Worm (Caenorhabditis elegans) whole organism, young adult: ENCODE data around the gene scl-5.

Source experiments
- F10E7.11 ChIP-seq: sonication (generic microtip); optimal IDR thresholded peaks from 2 replicates; lab custom pipeline; 2017; ENCODE audit warnings: mild to moderate bottlenecking, missing genetic modification characterization, moderate library complexity, missing compliant biosample characterization
- F22D6.2 ChIP-seq: sonication (generic microtip); optimal IDR thresholded peaks from 2 replicates; lab custom pipeline; 2016; ENCODE audit warnings: mild to moderate bottlenecking, missing genetic modification characterization, missing compliant biosample characterization
- F37B4.10 ChIP-seq: fragments of 200-800 bp; sonication (Bioruptor generic); IDR thresholded peaks from 2 replicates; pipeline ENCODE4 v1.3.6; 2022; ENCODE audit warnings: missing genetic modification characterization, missing compliant biosample characterization
- F55B11.4 ChIP-seq: sonication (generic microtip); optimal IDR thresholded peaks from 2 replicates; lab custom pipeline; 2016; ENCODE audit warnings: missing compliant biosample characterization, missing genetic modification characterization, borderline replicate concordance; ENCODE audit not compliant: insufficient read depth
- F57C9.4 ChIP-seq: sonication (generic microtip); optimal IDR thresholded peaks from 2 replicates; lab custom pipeline; 2017; ENCODE audit warnings: mild to moderate bottlenecking, missing genetic modification characterization, missing compliant biosample characterization
- T26A5.8 ChIP-seq: sonication (generic microtip); optimal IDR thresholded peaks from 2 replicates; lab custom pipeline; 2016; ENCODE audit warnings: missing genetic modification characterization, missing compliant biosample characterization
- ZK185.1 ChIP-seq: sonication (generic microtip); optimal IDR thresholded peaks from 2 replicates; lab custom pipeline; 2016; ENCODE audit warnings: mild to moderate bottlenecking, missing genetic modification characterization, missing compliant biosample characterization; ENCODE audit not compliant: poor library complexity, severe bottlenecking
- ama-1 ChIP-seq, 3 experiments: fragments of 150-350 bp in 1 of 3; sonication (generic microtip) in 2 of 3; optimal IDR thresholded peaks; 2 replicates each; lab custom pipeline; 2014 to 2018; ENCODE audit warnings: missing biosample characterization in 2 of 3, missing genetic modification characterization in 2 of 3, missing genetic modification reagents in 2 of 3
- attf-6 ChIP-seq: fragments of 200-800 bp; sonication (Bioruptor generic); IDR thresholded peaks from 2 replicates; pipeline ENCODE4 v1.3.6; 2022; ENCODE audit warnings: missing genetic modification reagents, missing genetic modification characterization, missing compliant biosample characterization
- ccch-3 ChIP-seq: fragments of 200-800 bp; sonication (Bioruptor generic); optimal IDR thresholded peaks from 2 replicates; lab custom pipeline; 2018; ENCODE audit warnings: mild to moderate bottlenecking, missing genetic modification characterization, missing compliant biosample characterization
- cebp-2 ChIP-seq: fragments of 200-800 bp; sonication (Bioruptor generic); IDR thresholded peaks from 2 replicates; pipeline ENCODE4 v1.3.6; 2022; ENCODE audit warnings: missing genetic modification characterization, missing compliant biosample characterization
- ceh-27 ChIP-seq: fragments of 200-800 bp; sonication (Bioruptor generic); optimal IDR thresholded peaks from 2 replicates; lab custom pipeline; 2018; ENCODE audit warnings: mild to moderate bottlenecking, missing genetic modification characterization, moderate library complexity, missing compliant biosample characterization
- ceh-91 ChIP-seq: fragments of 200-800 bp; sonication (Bioruptor generic); IDR thresholded peaks from 2 replicates; pipeline ENCODE4 v1.3.6; 2022; ENCODE audit warnings: missing genetic modification reagents, missing genetic modification characterization, missing compliant biosample characterization
- egrh-3 ChIP-seq: fragments of 200-800 bp; sonication (Bioruptor generic); IDR thresholded peaks from 2 replicates; pipeline ENCODE4 v1.3.6; 2022; ENCODE audit warnings: missing genetic modification reagents, missing genetic modification characterization, missing compliant biosample characterization
- gei-17 ChIP-seq: fragments of 200-800 bp; sonication (Bioruptor generic); optimal IDR thresholded peaks from 2 replicates; lab custom pipeline; 2018; ENCODE audit warnings: mild to moderate bottlenecking, missing genetic modification characterization, missing compliant biosample characterization
- hmg-20 ChIP-seq: fragments of 200-800 bp; sonication (Bioruptor generic); IDR thresholded peaks from 2 replicates; pipeline ENCODE4 v1.3.6; 2022; ENCODE audit warnings: missing genetic modification reagents, missing genetic modification characterization, missing compliant biosample characterization
- hrde-1 ChIP-seq: sonication (generic microtip); optimal IDR thresholded peaks from 2 replicates; lab custom pipeline; 2016; ENCODE audit warnings: missing genetic modification characterization, mild to moderate bottlenecking, missing compliant biosample characterization, moderate library complexity, missing genotype, missing genetic modification reagents, borderline replicate concordance
- let-607 ChIP-seq, 2 experiments: fragments of 200-800 bp in 1 of 2; sonication (Bioruptor generic) in 1 of 2; sonication (generic microtip) in 1 of 2; optimal IDR thresholded peaks; 2 replicates each; lab custom pipeline; 2016 to 2018; ENCODE audit warnings: mild to moderate bottlenecking in 2 of 2, missing compliant biosample characterization in 2 of 2, missing genetic modification characterization in 2 of 2, moderate library complexity in 2 of 2, missing genotype in 1 of 2
- lin-40 ChIP-seq: sonication (generic microtip); optimal IDR thresholded peaks from 2 replicates; lab custom pipeline; 2016; ENCODE audit warnings: missing genetic modification characterization, mild to moderate bottlenecking, missing compliant biosample characterization, missing genotype, missing genetic modification reagents
- madf-10 ChIP-seq: sonication (generic microtip); optimal IDR thresholded peaks from 2 replicates; lab custom pipeline; 2016; ENCODE audit warnings: mild to moderate bottlenecking, missing genetic modification characterization, missing compliant biosample characterization
- madf-6 ChIP-seq: fragments of 200-800 bp; sonication (Bioruptor generic); IDR thresholded peaks from 2 replicates; pipeline ENCODE4 v1.3.6; 2022; ENCODE audit warnings: missing genetic modification reagents, missing genetic modification characterization, missing compliant biosample characterization
- mcd-1 ChIP-seq: fragments of 200-800 bp; sonication (Bioruptor generic); IDR thresholded peaks from 2 replicates; pipeline ENCODE4 v1.3.6; 2022; ENCODE audit warnings: missing genetic modification reagents, missing genetic modification characterization, missing compliant biosample characterization
- mel-28 ChIP-seq: sonication (generic microtip); optimal IDR thresholded peaks from 2 replicates; lab custom pipeline; 2016; ENCODE audit warnings: borderline replicate concordance, mild to moderate bottlenecking, missing genetic modification characterization, missing compliant biosample characterization
- nhr-90 ChIP-seq: sonication (generic microtip); optimal IDR thresholded peaks from 2 replicates; lab custom pipeline; 2016; ENCODE audit warnings: missing genotype, mild to moderate bottlenecking, missing genetic modification characterization, missing compliant biosample characterization
- pbrm-1 ChIP-seq: fragments of 200-800 bp; sonication (Bioruptor generic); IDR thresholded peaks from 2 replicates; pipeline ENCODE4 v1.3.6; 2022; ENCODE audit warnings: missing genetic modification reagents, missing genetic modification characterization, missing compliant biosample characterization
- rec-8 ChIP-seq, 2 experiments: sonication (generic microtip); optimal IDR thresholded peaks; 2 replicates each; lab custom pipeline; 2016; ENCODE audit warnings: mild to moderate bottlenecking in 2 of 2, missing genetic modification characterization in 2 of 2, missing genetic modification reagents in 2 of 2, missing genotype in 2 of 2, missing biosample characterization in 1 of 2, missing compliant biosample characterization in 1 of 2, moderate library complexity in 1 of 2
- sea-2 ChIP-seq: fragments of 200-800 bp; sonication (Bioruptor generic); IDR thresholded peaks from 2 replicates; pipeline ENCODE4 v1.3.6; 2022; ENCODE audit warnings: missing genetic modification characterization, missing compliant biosample characterization
- tbp1 ChIP-seq: fragments of 200-800 bp; sonication (Bioruptor generic); optimal IDR thresholded peaks from 2 replicates; lab custom pipeline; 2018; ENCODE audit warnings: mild to moderate bottlenecking, missing genetic modification characterization, missing compliant biosample characterization
- xnd-1 ChIP-seq: sonication (generic microtip); optimal IDR thresholded peaks from 2 replicates; lab custom pipeline; 2016; ENCODE audit warnings: missing genotype, missing genetic modification reagents, missing genetic modification characterization, missing compliant biosample characterization
- zfh-2 ChIP-seq: fragments of 200-800 bp; sonication (Bioruptor generic); conservative IDR thresholded peaks from 2 replicates; pipeline ENCODE4 v1.3.6; 2022; ENCODE audit warnings: missing genetic modification reagents, missing genetic modification characterization, missing compliant biosample characterization

Gene scl-5

ce11 chrIV:13085675-13086074 lies 21.9 kb downstream of the scl-5 start:
- TF ChIP-seq xnd-1 (tag; lab: Kevin White, UChicago) (no peak), ccch-3 (GFP tag; lab: Kevin White, UChicago) (no peak), let-607 (tag; optimal IDR thresholded peaks at IDR 0.05; lab: Kevin White, UChicago) (no peak), hrde-1 (tag; lab: Kevin White, UChicago) (no peak), F55B11.4 (tag; lab: Kevin White, UChicago) (no peak), lin-40 (tag; lab: Kevin White, UChicago) (no peak), ceh-27 (GFP tag; lab: Kevin White, UChicago) (no peak), pbrm-1 (GFP tag; lab: Robert Waterston, UW) (no peak), F37B4.10 (no peak), F22D6.2 (tag; lab: Kevin White, UChicago) (no peak), tbp1 (GFP tag; lab: Kevin White, UChicago) (no peak), F57C9.4 (no peak), madf-6 (GFP tag; lab: Robert Waterston, UW) (no peak), attf-6 (GFP tag; lab: Robert Waterston, UW) (no peak), mel-28 (tag; lab: Kevin White, UChicago) (no peak), T26A5.8 (tag; lab: Kevin White, UChicago) (no peak)
- TF ChIP-seq, all 124 proteins: peak for 0

- TF ChIP-seq let-607 (tag; optimal IDR thresholded peaks at IDR 0.05; lab: Kevin White, UChicago), result no peak
- no peak for TF ChIP-seq sea-2
- no peak for TF ChIP-seq ceh-91 (GFP tag; lab: Robert Waterston, UW)
- no peak for TF ChIP-seq ZK185.1
- no peak for TF ChIP-seq nhr-90
- no peak for TF ChIP-seq lin-40 (tag; lab: Kevin White, UChicago)
- no peak for TF ChIP-seq rec-8 (tag; optimal IDR thresholded peaks at IDR 0.05; lab: Kevin White, UChicago)
Measured at ce11 chrIV:13086705-13087104, 22.9 kb downstream of the scl-5 start, which contains the start of gene spin-2. Gene spin-2, plus strand, starts transcription at chrIV:13087005.

ce11 chrIV:13089671-13090242 lies 25.9 kb downstream of the scl-5 start:
- no peak for TF ChIP-seq xnd-1 (tag; lab: Kevin White, UChicago)
- TF ChIP-seq madf-10 (tag; lab: Kevin White, UChicago), result no peak
- no peak for TF ChIP-seq F10E7.11
- TF ChIP-seq mcd-1, result no peak
- TF ChIP-seq pbrm-1 (GFP tag; lab: Robert Waterston, UW), result 0 out of 2 replicates have a peak, but pooled peaks have one; percentile 19
- peak; percentile 92; the same call in 1 of the 2 replicates for TF ChIP-seq zfh-2 (GFP tag; lab: Robert Waterston, UW)
- TF ChIP-seq cebp-2 (GFP tag; lab: Robert Waterston, UW), result 0 out of 2 replicates have a peak, but pooled peaks have one; percentile 18
- peak; percentile 85 for TF ChIP-seq egrh-3 (GFP tag; lab: Robert Waterston, UW)
- TF ChIP-seq hmg-20 (GFP tag; lab: Robert Waterston, UW), result 0 out of 2 replicates have a peak, but pooled peaks have one; percentile 8

DNA sequence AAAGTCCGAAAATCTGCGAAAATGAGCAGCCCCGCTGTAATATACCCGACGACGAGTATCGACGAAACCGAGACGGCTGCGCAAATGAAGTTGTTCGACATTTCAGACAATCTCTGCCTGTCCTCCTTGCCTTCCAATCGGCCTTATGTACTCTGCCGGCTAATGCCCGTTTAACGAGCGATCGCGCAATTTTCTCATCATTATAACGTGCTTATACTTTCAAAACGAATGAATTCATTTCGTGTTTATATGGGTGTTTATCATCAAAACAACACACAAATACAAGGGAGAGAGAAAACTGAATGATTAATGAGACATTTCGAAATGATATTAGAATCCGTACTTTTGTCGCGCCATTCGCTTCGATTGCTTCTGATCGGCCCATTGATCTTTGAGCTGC lies 27.2 kb downstream of the scl-5 start, which contains the start of gene col-132:
Gene col-132, minus strand, starts transcription at position 101 of the 400 bp plus-strand sequence.
- TF ChIP-seq ama-1 (optimal IDR thresholded peaks at IDR 0.05; lab: Kevin White, UChicago), result no peak
- TF ChIP-seq ama-1 (GFP tag; optimal IDR thresholded peaks at IDR 0.05; lab: Kevin White, UChicago), result no peak
- no peak for TF ChIP-seq gei-17 (GFP tag; lab: Kevin White, UChicago)
